Worm (Caenorhabditis elegans) whole organism, L1 larva: Measurements from ENCODE around the gene orai-1.
"Not testable (repeated sequence)": the region's sequence is repeated elsewhere in the genome, so short reads cannot be mapped to it uniquely, and the experiment has no call there.

ENCODE experiments used
- F16B12.6 ChIP-seq: fragments of 150-350 bp; optimal IDR thresholded peaks from 2 replicates; lab custom pipeline; 2014; ENCODE audit warnings: missing biosample characterization, missing genetic modification characterization
- ceh-63 ChIP-seq: fragments of 200-800 bp; sonication (Bioruptor generic); optimal IDR thresholded peaks from 2 replicates; lab custom pipeline; 2018; ENCODE audit warnings: mild to moderate bottlenecking, missing genetic modification characterization, missing compliant biosample characterization
- ceh-90 ChIP-seq: sonication (generic microtip); optimal IDR thresholded peaks from 2 replicates; lab custom pipeline; 2016; ENCODE audit warnings: missing genetic modification characterization, missing compliant biosample characterization
- dpl-1 ChIP-seq, 3 experiments: fragments of 150-350 bp in 2 of 3; sonication (generic microtip) in 1 of 3; optimal IDR thresholded peaks; 2 replicates each; lab custom pipeline; 2014 to 2017; ENCODE audit warnings: missing biosample characterization in 3 of 3, missing genetic modification characterization in 3 of 3, missing genetic modification reagents in 3 of 3
- dsc-1 ChIP-seq: sonication (generic microtip); optimal IDR thresholded peaks from 2 replicates; lab custom pipeline; 2016; ENCODE audit warnings: mild to moderate bottlenecking, missing genetic modification characterization, missing compliant biosample characterization
- efl-1 ChIP-seq, 4 experiments: fragments of 150-350 bp; optimal IDR thresholded peaks in 3 of 4; peaks in 1 of 4; 1 replicate in 1 of 4; 2 replicates in 3 of 4; lab custom pipeline; 2014; ENCODE audit warnings: missing biosample characterization in 2 of 4, missing genetic modification characterization in 2 of 4, missing genetic modification reagents in 2 of 4
- egl-27 ChIP-seq, 2 experiments: fragments of 150-350 bp in 1 of 2; sonication (generic microtip); optimal IDR thresholded peaks; 3 replicates each; lab custom pipeline; 2017 to 2018; ENCODE audit warnings: missing biosample characterization in 2 of 2, missing genetic modification characterization in 2 of 2, missing genetic modification reagents in 2 of 2
- ets-5 ChIP-seq: fragments of 200-800 bp; sonication (Bioruptor generic); IDR thresholded peaks from 2 replicates; pipeline ENCODE4 v1.3.6; 2022; ENCODE audit warnings: missing genetic modification characterization, missing compliant biosample characterization
- fkh-4 ChIP-seq: sonication (generic microtip); optimal IDR thresholded peaks from 2 replicates; lab custom pipeline; 2016; ENCODE audit warnings: missing compliant biosample characterization, missing genetic modification characterization, borderline replicate concordance
- fos-1 ChIP-seq: fragments of 150-350 bp; optimal IDR thresholded peaks from 2 replicates; lab custom pipeline; 2014; ENCODE audit warnings: missing biosample characterization, missing genetic modification characterization
- irx-1 ChIP-seq: sonication (generic microtip); optimal IDR thresholded peaks from 2 replicates; lab custom pipeline; 2016; ENCODE audit warnings: missing genetic modification characterization, missing compliant biosample characterization
- isw-1 ChIP-seq: fragments of 200-800 bp; sonication (Bioruptor generic); IDR thresholded peaks from 2 replicates; pipeline ENCODE4 v1.3.6; 2022; ENCODE audit warnings: missing genetic modification characterization, missing compliant biosample characterization
- lin-15B ChIP-seq: fragments of 150-350 bp; sonication (generic microtip); optimal IDR thresholded peaks from 3 replicates; lab custom pipeline; 2014; ENCODE audit warnings: missing biosample characterization, missing genetic modification characterization
- lin-35 ChIP-seq, 2 experiments: fragments of 150-350 bp; optimal IDR thresholded peaks; 2 replicates each; lab custom pipeline; 2014; ENCODE audit warnings: missing biosample characterization in 2 of 2, missing genetic modification characterization in 2 of 2, missing genetic modification reagents in 2 of 2
- mep-1 ChIP-seq: fragments of 150-350 bp; optimal IDR thresholded peaks from 2 replicates; lab custom pipeline; 2014; ENCODE audit warnings: missing biosample characterization, missing genetic modification characterization
- nhr-11 ChIP-seq: fragments of 150-350 bp; optimal IDR thresholded peaks from 2 replicates; lab custom pipeline; 2014; ENCODE audit warnings: missing biosample characterization, missing genetic modification characterization
- nhr-19 ChIP-seq: fragments of 200-800 bp; sonication (Bioruptor generic); conservative IDR thresholded peaks from 2 replicates; pipeline ENCODE4 v1.3.6; 2022; ENCODE audit warnings: missing genetic modification characterization, missing compliant biosample characterization
- nhr-28 ChIP-seq: fragments of 150-350 bp; optimal IDR thresholded peaks from 2 replicates; lab custom pipeline; 2014; ENCODE audit warnings: missing biosample characterization, missing genetic modification characterization
- nhr-76 ChIP-seq: sonication (generic microtip); optimal IDR thresholded peaks from 2 replicates; lab custom pipeline; 2017; ENCODE audit warnings: missing biosample characterization, missing genetic modification characterization
- pqm-1 ChIP-seq: sonication (generic microtip); optimal IDR thresholded peaks from 3 replicates; lab custom pipeline; 2017; ENCODE audit warnings: missing biosample characterization, missing genetic modification characterization
- rnt-1 ChIP-seq: sonication (generic microtip); optimal IDR thresholded peaks from 2 replicates; lab custom pipeline; 2016; ENCODE audit warnings: mild to moderate bottlenecking, missing genetic modification characterization, moderate library complexity, missing compliant biosample characterization
- snpc-4 ChIP-seq: fragments of 150-350 bp; optimal IDR thresholded peaks from 2 replicates; lab custom pipeline; 2014; ENCODE audit warnings: missing biosample characterization, missing genetic modification characterization
- sup-37 ChIP-seq: fragments of 200-800 bp; sonication (Bioruptor generic); optimal IDR thresholded peaks from 2 replicates; lab custom pipeline; 2018; ENCODE audit warnings: mild to moderate bottlenecking, missing genetic modification characterization, missing compliant biosample characterization
- unc-62 ChIP-seq: fragments of 150-350 bp; optimal IDR thresholded peaks from 2 replicates; lab custom pipeline; 2014; ENCODE audit warnings: missing biosample characterization, missing genetic modification reagents, missing genetic modification characterization
- ztf-11 ChIP-seq, 2 experiments: sonication (generic microtip); optimal IDR thresholded peaks; 2 replicates each; lab custom pipeline; 2016 to 2017; ENCODE audit warnings: missing genetic modification characterization in 2 of 2, missing biosample characterization in 1 of 2, missing compliant biosample characterization in 1 of 2

The orai-1 gene

ce11 chrIII:688869-689268 is 42.3 kb downstream of the orai-1 start, which contains the start of gene elf-1:
TSS of gene elf-1 (plus strand) at chrIII:689169.
- TF ChIP-seq ceh-63 (GFP tag; lab: Kevin White, UChicago); pqm-1 (tag; lab: Kevin White, UChicago); egl-27 (tag; optimal IDR thresholded peaks at IDR 0.05; lab: Kevin White, UChicago): not testable (repeated sequence)

DNA sequence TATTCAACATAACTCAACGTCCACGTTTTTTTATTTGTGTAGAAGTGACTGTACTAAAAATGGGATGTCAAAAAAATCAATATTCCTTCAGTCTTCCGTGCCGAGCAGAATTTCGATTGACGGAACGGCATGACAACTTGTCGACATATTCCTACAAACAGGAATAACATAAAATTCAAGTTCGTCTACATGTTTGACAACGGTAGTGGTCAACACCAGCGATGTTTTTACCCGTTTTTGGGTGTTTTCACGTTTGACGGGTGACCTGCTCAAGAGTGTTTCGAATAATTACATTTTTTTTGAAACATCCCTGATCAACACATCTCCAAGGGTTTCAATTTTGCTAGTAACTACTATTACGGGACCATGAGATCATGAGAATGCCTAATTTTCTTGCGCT is 45.4 kb downstream of the orai-1 start, which contains the start of gene W02B3.7:
Gene W02B3.7 (minus strand): TSS at position 101 of the 400 bp plus-strand sequence.
- TF ChIP-seq fos-1 (tag; lab: Kevin White, UChicago): no peak
- TF ChIP-seq nhr-19 (GFP tag; lab: Robert Waterston, UW): no peak
- no peak for TF ChIP-seq rnt-1 (tag; lab: Kevin White, UChicago)
- TF ChIP-seq irx-1 (tag; lab: Kevin White, UChicago): no peak
- TF ChIP-seq lin-15B (tag; lab: Kevin White, UChicago): no peak
- no peak for TF ChIP-seq pqm-1 (tag; lab: Kevin White, UChicago)
- no peak for TF ChIP-seq dpl-1 (GFP tag; optimal IDR thresholded peaks at IDR 0.05; lab: Kevin White, UChicago)
- no peak for TF ChIP-seq nhr-11 (tag; lab: Kevin White, UChicago)

ce11 chrIII:696372-696771 is 49.8 kb downstream of the orai-1 start, which contains the start of gene sel-15:
TSS of gene sel-15 (minus strand) at chrIII:696472.
- TF ChIP-seq fkh-4 (tag; lab: Kevin White, UChicago) (no peak), ztf-11 (tag; optimal IDR thresholded peaks at IDR 0.05; lab: Kevin White, UChicago) (no peak), nhr-19 (GFP tag; lab: Robert Waterston, UW) (no peak), unc-62 (no peak), nhr-76 (tag; lab: Kevin White, UChicago) (no peak), mep-1 (no peak), F16B12.6 (tag; lab: Kevin White, UChicago) (no peak), ets-5 (GFP tag; lab: Robert Waterston, UW) (no peak), nhr-28 (tag; lab: Kevin White, UChicago) (no peak), snpc-4 (tag; lab: Kevin White, UChicago) (no peak), efl-1 (optimal IDR thresholded peaks at IDR 0.05; lab: Kevin White, UChicago) (no peak), efl-1 (GFP tag; optimal IDR thresholded peaks at IDR 0.05 in 1 of 2; lab: Kevin White, UChicago) (no peak), isw-1 (GFP tag; lab: Robert Waterston, UW) (no peak), sup-37 (no peak), rnt-1 (tag; lab: Kevin White, UChicago) (no peak)

DNA sequence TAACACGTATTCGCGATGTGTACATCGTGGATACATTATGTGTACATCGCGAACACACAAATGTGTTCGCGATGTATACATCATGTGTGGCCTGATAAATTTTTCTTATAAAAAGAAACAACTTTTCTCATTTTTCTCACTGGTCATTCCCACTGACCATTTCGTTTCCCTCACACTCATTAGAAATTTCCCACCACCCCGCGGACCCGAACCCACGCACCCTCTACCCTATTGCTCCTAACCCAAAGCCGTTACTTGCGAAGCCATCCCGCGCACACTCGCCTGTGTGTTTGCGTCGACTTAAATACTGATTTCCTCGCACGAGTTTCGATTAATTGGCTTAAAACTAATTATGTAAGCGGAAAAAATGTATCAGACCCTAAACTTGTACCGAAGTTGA is 52.3 kb downstream of the orai-1 start:
- TF ChIP-seq rnt-1 (tag; lab: Kevin White, UChicago) (peak; percentile 32), lin-35 (GFP tag; optimal IDR thresholded peaks at IDR 0.05; lab: Kevin White, UChicago) (no peak), dsc-1 (no peak), nhr-19 (GFP tag; lab: Robert Waterston, UW) (0 out of 2 replicates have a peak, but pooled peaks have one; percentile 11), ceh-90 (tag; lab: Kevin White, UChicago) (no peak), efl-1 (optimal IDR thresholded peaks at IDR 0.05; lab: Kevin White, UChicago) (no peak), efl-1 (GFP tag; optimal IDR thresholded peaks at IDR 0.05 in 1 of 2; lab: Kevin White, UChicago) (peak in 1 of 2 experiments; percentile 38)
